Worm (Caenorhabditis elegans) whole organism, L2 larva: ENCODE data around the gene M176.10.

Experiments
- aly-2 ChIP-seq: fragments of 150-350 bp; optimal IDR thresholded peaks from 2 replicates; lab custom pipeline; 2014; ENCODE audit warnings: missing biosample characterization, missing genetic modification characterization
- elt-1 ChIP-seq: fragments of 150-350 bp; optimal IDR thresholded peaks from 2 replicates; lab custom pipeline; 2014; ENCODE audit warnings: missing biosample characterization, missing genetic modification characterization
- fos-1 ChIP-seq: fragments of 150-350 bp; optimal IDR thresholded peaks from 2 replicates; lab custom pipeline; 2014; ENCODE audit warnings: missing biosample characterization, missing genetic modification characterization
- mdl-1 ChIP-seq, 2 experiments: fragments of 150-350 bp in 1 of 2; sonication (generic microtip) in 1 of 2; optimal IDR thresholded peaks; 2 replicates each; lab custom pipeline; 2017; ENCODE audit warnings: missing biosample characterization in 2 of 2, missing genetic modification characterization in 2 of 2
- nhr-237 ChIP-seq: fragments of 150-350 bp; optimal IDR thresholded peaks from 2 replicates; lab custom pipeline; 2014; ENCODE audit warnings: missing biosample characterization, missing genetic modification characterization
- nhr-77 ChIP-seq: fragments of 150-350 bp; optimal IDR thresholded peaks from 2 replicates; lab custom pipeline; 2014; ENCODE audit warnings: missing biosample characterization, missing genetic modification characterization
- sem-4 ChIP-seq: fragments of 150-350 bp; optimal IDR thresholded peaks from 2 replicates; lab custom pipeline; 2014; ENCODE audit warnings: missing biosample characterization, missing genetic modification reagents, missing genetic modification characterization
- zag-1 ChIP-seq: fragments of 150-350 bp; optimal IDR thresholded peaks from 2 replicates; lab custom pipeline; 2014; ENCODE audit warnings: missing biosample characterization, missing genetic modification characterization
- ztf-4 ChIP-seq: fragments of 150-350 bp; optimal IDR thresholded peaks from 2 replicates; lab custom pipeline; 2014; ENCODE audit warnings: missing biosample characterization, missing genetic modification characterization

DNA sequence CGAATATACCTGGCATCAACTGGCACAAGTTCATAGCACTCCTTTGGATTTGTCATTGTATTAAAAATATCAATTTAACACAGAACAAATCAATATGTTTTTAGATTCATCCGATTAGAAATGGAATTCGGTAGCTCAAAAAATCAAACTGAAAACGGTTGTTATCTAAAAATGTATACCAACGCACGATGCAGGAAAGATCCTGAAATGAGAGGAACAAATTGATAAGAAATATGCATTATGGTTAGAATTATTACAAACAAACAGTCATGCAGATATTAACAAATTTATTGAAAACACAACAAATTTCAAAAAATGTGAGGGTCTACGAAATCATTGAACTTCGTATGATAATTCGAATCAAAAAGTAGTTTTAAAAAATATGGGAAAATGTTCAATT, 44.1 kb upstream of the M176.10 start, which contains the start of gene T19H5.6:
- TF ChIP-seq aly-2 (no peak), nhr-77 (tag; lab: Kevin White, UChicago) (no peak), zag-1 (tag; lab: Kevin White, UChicago) (no peak), ztf-4 (tag; lab: Kevin White, UChicago) (no peak), nhr-237 (tag; lab: Kevin White, UChicago) (no peak), mdl-1 (tag; optimal IDR thresholded peaks at IDR 0.05; lab: Kevin White, UChicago) (no peak), fos-1 (tag; lab: Kevin White, UChicago) (peak; percentile 59), elt-1 (tag; lab: Kevin White, UChicago) (no peak), sem-4 (tag; lab: Kevin White, UChicago) (no peak)
